Worm (Caenorhabditis elegans) whole organism, L4/young adult: ENCODE data around the gene tat-3.

Experiments used
- W03F9.2 ChIP-seq: fragments of 150-350 bp; optimal IDR thresholded peaks from 2 replicates; lab custom pipeline; 2014; ENCODE audit warnings: missing biosample characterization, missing genetic modification characterization
- dao-5 ChIP-seq: sonication (generic microtip); optimal IDR thresholded peaks from 2 replicates; lab custom pipeline; 2016; ENCODE audit warnings: missing genotype, missing genetic modification characterization, moderate library complexity, missing compliant biosample characterization
- him-1 ChIP-seq: sonication (generic microtip); optimal IDR thresholded peaks from 2 replicates; lab custom pipeline; 2016; ENCODE audit warnings: missing genotype, missing genetic modification reagents, missing genetic modification characterization, missing compliant biosample characterization

ce11 chrIII:10706481-10706880 is 24.0 kb downstream of the tat-3 start:
- TF ChIP-seq dao-5 (tag; lab: Kevin White, UChicago) = no peak
- TF ChIP-seq him-1 (tag; lab: Kevin White, UChicago) = no peak
- TF ChIP-seq W03F9.2 (tag; lab: Kevin White, UChicago) = no peak
